Fruit fly (Drosophila melanogaster): ENCODE measurements around the gene CG18170.

The CG18170 gene

dm6 chr3L:1661738-1662370, 59.1 kb downstream of the CG18170 start (continued):
- 0 out of 2 replicates have a peak, but pooled peaks have one; percentile 24 for TF ChIP-seq Bgb (GFP tag; IDR thresholded peaks at IDR 0.05; ENCODE audit: partially characterized antibody)
- no peak for TF ChIP-seq lmd (GFP tag; IDR thresholded peaks at IDR 0.05)
- TF ChIP-seq CG3726 (GFP tag; IDR thresholded peaks at IDR 0.05) = no peak
- no peak for TF ChIP-seq usp (GFP tag; optimal IDR thresholded peaks at IDR 0.05)
- no peak for TF ChIP-seq CG9727 (GFP tag; optimal IDR thresholded peaks at IDR 0.05)
- TF ChIP-seq MBD-R2 (GFP tag; IDR thresholded peaks at IDR 0.05) = 0 out of 2 replicates have a peak, but pooled peaks have one; percentile 13

- TF ChIP-seq Med (GFP tag) (peak; percentile 59), CG32767 (GFP tag; IDR thresholded peaks at IDR 0.05) (peak; percentile 48; the same call in 1 of the 2 replicates), onecut (GFP tag; IDR thresholded peaks at IDR 0.05) (peak; percentile 85), CG18619 (GFP tag; optimal IDR thresholded peaks at IDR 0.05) (no peak), Deaf1 (tag; optimal IDR thresholded peaks at IDR 0.05) (peak; percentile 68), chif (GFP tag; optimal IDR thresholded peaks at IDR 0.05) (no peak), pan (optimal IDR thresholded peaks at IDR 0.05) (no peak), pan (GFP tag; optimal IDR thresholded peaks at IDR 0.05 in 1 of 2, IDR thresholded peaks at IDR 0.05 in 1 of 2) (no peak), Nf-YB (GFP tag; optimal IDR thresholded peaks at IDR 0.05) (peak; percentile 81), Nf-YC (tag; optimal IDR thresholded peaks at IDR 0.05) (peak; percentile 89), Hsf (GFP tag; optimal IDR thresholded peaks at IDR 0.05) (no peak), ewg (GFP tag; optimal IDR thresholded peaks at IDR 0.05) (peak; percentile 83), MBD-R2 (GFP tag; IDR thresholded peaks at IDR 0.05) (peak; percentile 36)
These were observed 60.8 kb downstream of the CG18170 start for dm6 chr3L:1663531-1663930.

dm6 chr3L:1664205-1664604, 61.5 kb downstream of the CG18170 start:
- TF ChIP-seq Fer3 (tag; optimal IDR thresholded peaks at IDR 0.05) (no peak), Doc3 (GFP tag; IDR thresholded peaks at IDR 0.05; ENCODE audit: partially characterized antibody) (no peak), z (GFP tag; IDR thresholded peaks at IDR 0.05) (no peak), CG10543 (GFP tag; optimal IDR thresholded peaks at IDR 0.05) (no peak), Gug (GFP tag; IDR thresholded peaks at IDR 0.05) (no peak), Awh (GFP tag; IDR thresholded peaks at IDR 0.05) (0 out of 2 replicates have a peak, but pooled peaks have one; percentile 10), seq (GFP tag; IDR thresholded peaks at IDR 0.05) (peak; percentile 86), CG15073 (GFP tag; optimal IDR thresholded peaks at IDR 0.05) (no peak), Max (GFP tag; optimal IDR thresholded peaks at IDR 0.05) (no peak), Bgb (GFP tag; IDR thresholded peaks at IDR 0.05; ENCODE audit: partially characterized antibody) (0 out of 2 replicates have a peak, but pooled peaks have one; percentile 11), abd-A (tag; optimal IDR thresholded peaks at IDR 0.05) (peak; percentile 27), CG8765 (GFP tag; IDR thresholded peaks at IDR 0.05) (no peak), Lhr (GFP tag; optimal IDR thresholded peaks at IDR 0.05) (no peak), CG34422 (GFP tag; IDR thresholded peaks at IDR 0.05) (peak; percentile 26; the same call in 1 of the 3 replicates), gcm (GFP tag; optimal IDR thresholded peaks at IDR 0.05) (no peak), B-H2 (GFP tag; optimal IDR thresholded peaks at IDR 0.05) (no peak), rib (GFP tag; IDR thresholded peaks at IDR 0.05) (no peak), kay (GFP tag; optimal IDR thresholded peaks at IDR 0.05) (no peak), zen2 (GFP tag; IDR thresholded peaks at IDR 0.05; ENCODE audit: partially characterized antibody) (peak; percentile 52; the same call in 2 of the 3 replicates), Taf1 (GFP tag; IDR thresholded peaks at IDR 0.05) (no peak), otp (GFP tag; IDR thresholded peaks at IDR 0.05) (no peak), Pdp1 (GFP tag; optimal IDR thresholded peaks at IDR 0.05) (peak in 1 of 2 experiments; percentile 92), CG14710 (tag; optimal IDR thresholded peaks at IDR 0.05) (no peak), ci (GFP tag; IDR thresholded peaks at IDR 0.05) (0 out of 3 replicates have a peak, but pooled peaks have one; percentile 13), chinmo (GFP tag; IDR thresholded peaks at IDR 0.05; ENCODE audit: partially characterized antibody) (0 out of 4 replicates have a peak, but pooled peaks have one; percentile 53), corto (GFP tag; optimal IDR thresholded peaks at IDR 0.05) (no peak), sob (GFP tag; IDR thresholded peaks at IDR 0.05) (no peak), CG12769 (tag; optimal IDR thresholded peaks at IDR 0.05) (no peak), CG14050 (GFP tag; IDR thresholded peaks at IDR 0.05) (no peak), Med (GFP tag) (no peak), CG6791 (GFP tag; IDR thresholded peaks at IDR 0.05; ENCODE audit: partially characterized antibody) (0 out of 3 replicates have a peak, but pooled peaks have one; percentile 28)

Data from whole organism, embryonic.